Worm (Caenorhabditis elegans): ENCODE data around the gene oig-5.

Gene oig-5

ce11 chrIV:14790579-14790978 is 16.4 kb upstream of the oig-5 start (continued):
- TF ChIP-seq nhr-237 (tag; optimal IDR thresholded peaks at IDR 0.05) (no peak), egl-5 (tag; optimal IDR thresholded peaks at IDR 0.05) (no peak)

ce11 chrIV:14792602-14793232 is 14.3 kb upstream of the oig-5 start, which contains the start of gene gdi-1:
Gene gdi-1 (minus strand): TSS chrIV:14792887.
- TF ChIP-seq skn-1 (tag; optimal IDR thresholded peaks at IDR 0.05) = no peak
- TF ChIP-seq ama-1 (optimal IDR thresholded peaks at IDR 0.05) = peak; percentile 79
- peak; percentile 4 for TF ChIP-seq nhr-23 (tag; optimal IDR thresholded peaks at IDR 0.05)

ce11 chrIV:14793900-14794624 is 12.9 kb upstream of the oig-5 start:
- TF ChIP-seq ZK546.5 (tag; optimal IDR thresholded peaks at IDR 0.05) = no peak
- TF ChIP-seq snpc-4 (tag; optimal IDR thresholded peaks at IDR 0.05) = no peak
- no peak for TF ChIP-seq nhr-28 (tag; optimal IDR thresholded peaks at IDR 0.05)
- peak; percentile 24 for TF ChIP-seq R02D3.7 (tag; optimal IDR thresholded peaks at IDR 0.05)
- TF ChIP-seq pqm-1 (tag; optimal IDR thresholded peaks at IDR 0.05) = peak; percentile 17
- peak; percentile 15 for TF ChIP-seq lin-39 (tag; optimal IDR thresholded peaks at IDR 0.05)
- peak; percentile 21 for TF ChIP-seq jun-1 (tag; optimal IDR thresholded peaks at IDR 0.05)
- peak; percentile 48 for TF ChIP-seq hmg-11 (tag; optimal IDR thresholded peaks at IDR 0.05)
- TF ChIP-seq ztf-4 (tag; optimal IDR thresholded peaks at IDR 0.05) = peak; percentile 28
- no peak for TF ChIP-seq ztf-11 (tag; optimal IDR thresholded peaks at IDR 0.05)
- TF ChIP-seq egl-5 (tag; optimal IDR thresholded peaks at IDR 0.05) = no peak
- no peak for TF ChIP-seq aly-2 (tag; optimal IDR thresholded peaks at IDR 0.05)
- no peak for TF ChIP-seq nhr-77 (tag; optimal IDR thresholded peaks at IDR 0.05)
- peak; percentile 59 for TF ChIP-seq lsy-12 (tag; optimal IDR thresholded peaks at IDR 0.05)
- no peak for TF ChIP-seq eor-1 (tag; optimal IDR thresholded peaks at IDR 0.05)
- no peak for TF ChIP-seq egl-27 (tag; optimal IDR thresholded peaks at IDR 0.05)
- TF ChIP-seq nhr-11 (tag; optimal IDR thresholded peaks at IDR 0.05) = no peak
- peak; percentile 55 for TF ChIP-seq ama-1 (optimal IDR thresholded peaks at IDR 0.05)
- TF ChIP-seq ceh-28 (tag; optimal IDR thresholded peaks at IDR 0.05) = peak; percentile 70
- peak; percentile 5 for TF ChIP-seq elt-1 (tag; optimal IDR thresholded peaks at IDR 0.05)
- TF ChIP-seq zag-1 (tag; optimal IDR thresholded peaks at IDR 0.05) = no peak
- TF ChIP-seq nhr-76 (tag; optimal IDR thresholded peaks at IDR 0.05) = no peak
- TF ChIP-seq ceh-9 (tag; optimal IDR thresholded peaks at IDR 0.05) = no peak
- no peak for TF ChIP-seq skn-1 (tag; optimal IDR thresholded peaks at IDR 0.05)
- peak; percentile 17 for TF ChIP-seq lin-15B (tag; optimal IDR thresholded peaks at IDR 0.05)
- TF ChIP-seq ceh-16 (tag; optimal IDR thresholded peaks at IDR 0.05) = no peak
- TF ChIP-seq fos-1 (tag; optimal IDR thresholded peaks at IDR 0.05) = no peak
- TF ChIP-seq unc-62 (GFP tag; optimal IDR thresholded peaks at IDR 0.05) = no peak
- TF ChIP-seq nhr-43 (tag; optimal IDR thresholded peaks at IDR 0.05; ENCODE audit: poor library complexity, severe bottlenecking) = peak; percentile 12
- TF ChIP-seq daf-12 (tag; optimal IDR thresholded peaks at IDR 0.05) = no peak
- no peak for TF ChIP-seq mml-1 (tag; optimal IDR thresholded peaks at IDR 0.05)
- peak; percentile 97 for TF ChIP-seq sea-2 (GFP tag; optimal IDR thresholded peaks at IDR 0.05)
- TF ChIP-seq mdl-1 (tag; optimal IDR thresholded peaks at IDR 0.05) = peak; percentile 23
- no peak for TF ChIP-seq ceh-82 (tag; optimal IDR thresholded peaks at IDR 0.05)
- TF ChIP-seq unc-39 (tag; optimal IDR thresholded peaks at IDR 0.05) = no peak
- peak; percentile 75 for TF ChIP-seq nhr-25 (tag; optimal IDR thresholded peaks at IDR 0.05)
- TF ChIP-seq fkh-10 (GFP tag; optimal IDR thresholded peaks at IDR 0.05) = no peak
- TF ChIP-seq fkh-2 (tag; optimal IDR thresholded peaks at IDR 0.05) = no peak
- peak; percentile 60 for TF ChIP-seq pha-4 (tag; optimal IDR thresholded peaks at IDR 0.05)
- TF ChIP-seq nhr-23 (tag; optimal IDR thresholded peaks at IDR 0.05) = peak; percentile 43
- peak; percentile 45 for TF ChIP-seq elt-2 (tag; optimal IDR thresholded peaks at IDR 0.05)
- TF ChIP-seq nfya-1 (tag; optimal IDR thresholded peaks at IDR 0.05; ENCODE audit: insufficient read depth) = peak; percentile 71
- no peak for TF ChIP-seq nhr-237 (tag; optimal IDR thresholded peaks at IDR 0.05)
